Fruit fly (Drosophila melanogaster) whole organism, embryonic: ENCODE data around the gene mRpL32.

Experiments used
- ATbp ChIP-seq: fragments of 200-800 bp; sonication (Bioruptor generic); optimal IDR thresholded peaks from 2 replicates; lab custom pipeline; 2017; ENCODE audit warnings: missing biosample characterization, mild to moderate bottlenecking, missing genetic modification characterization, missing genetic modification reagents
- Antp ChIP-seq: fragments of 200-800 bp; sonication (Bioruptor generic); optimal IDR thresholded peaks from 3 replicates; lab custom pipeline; 2016; ENCODE audit warnings: missing biosample characterization, missing genetic modification characterization
- BtbVII ChIP-seq: fragments of 200-800 bp; sonication (Bioruptor generic); optimal IDR thresholded peaks from 3 replicates; lab custom pipeline; 2017; ENCODE audit warnings: missing biosample characterization, mild to moderate bottlenecking, missing genetic modification characterization
- CG1024 ChIP-seq: fragments of 200-800 bp; sonication (Bioruptor generic); IDR thresholded peaks from 2 replicates; pipeline ENCODE4 v1.3.6; 2022; ENCODE audit warnings: missing biosample characterization, missing genetic modification characterization
- CG11093 ChIP-seq: fragments of 200-800 bp; sonication (Bioruptor generic); IDR thresholded peaks from 3 replicates; pipeline ENCODE4 v1.3.6; 2022; ENCODE audit warnings: missing biosample characterization, missing genetic modification characterization
- CG13287 ChIP-seq: fragments of 200-800 bp; sonication (Bioruptor generic); IDR thresholded peaks from 2 replicates; pipeline ENCODE4 v1.3.6; 2022; ENCODE audit warnings: missing biosample characterization, missing genetic modification characterization; ENCODE audit not compliant: partially characterized antibody
- CG14014 ChIP-seq: fragments of 200-800 bp; sonication (Bioruptor generic); IDR thresholded peaks from 2 replicates; pipeline ENCODE4 v1.3.6; 2022; ENCODE audit warnings: missing biosample characterization, missing genetic modification characterization
- CG15601 ChIP-seq: fragments of 200-800 bp; sonication (Bioruptor generic); optimal IDR thresholded peaks from 3 replicates; lab custom pipeline; 2019; ENCODE audit warnings: missing biosample characterization, mild to moderate bottlenecking, missing genetic modification characterization, moderate library complexity
- CG16815 ChIP-seq: fragments of 200-800 bp; sonication (Bioruptor generic); optimal IDR thresholded peaks from 3 replicates; lab custom pipeline; 2017; ENCODE audit warnings: missing biosample characterization, mild to moderate bottlenecking, missing genetic modification characterization
- CG18262 ChIP-seq: fragments of 200-800 bp; optimal IDR thresholded peaks from 3 replicates; lab custom pipeline; 2019; ENCODE audit warnings: missing biosample characterization, mild to moderate bottlenecking, missing genetic modification characterization, moderate library complexity
- CG2202 ChIP-seq: fragments of 200-800 bp; sonication (Bioruptor generic); optimal IDR thresholded peaks from 2 replicates; lab custom pipeline; 2018; ENCODE audit warnings: missing biosample characterization, mild to moderate bottlenecking, missing genetic modification characterization
- CG3995 ChIP-seq: fragments of 200-800 bp; sonication (Bioruptor generic); optimal IDR thresholded peaks from 3 replicates; lab custom pipeline; 2016; ENCODE audit warnings: missing biosample characterization, missing genetic modification characterization
- CG4617 ChIP-seq: fragments of 200-800 bp; sonication (Bioruptor generic); optimal IDR thresholded peaks from 3 replicates; lab custom pipeline; 2016; ENCODE audit warnings: missing biosample characterization, missing genetic modification characterization, borderline replicate concordance
- CG4730 ChIP-seq: fragments of 200-800 bp; sonication (Bioruptor generic); IDR thresholded peaks from 2 replicates; pipeline ENCODE4 v1.3.6; 2022; ENCODE audit warnings: missing biosample characterization, missing genetic modification characterization
- CG4854 ChIP-seq: fragments of 200-800 bp; sonication (Bioruptor generic); optimal IDR thresholded peaks from 2 replicates; lab custom pipeline; 2016; ENCODE audit warnings: missing biosample characterization, missing genetic modification characterization, inconsistent platforms
- CG6791 ChIP-seq: fragments of 200-800 bp; sonication (Bioruptor generic); IDR thresholded peaks from 3 replicates; pipeline ENCODE4 v1.3.6; 2022; ENCODE audit warnings: missing biosample characterization, missing genetic modification characterization; ENCODE audit not compliant: partially characterized antibody
- CG7357 ChIP-seq: fragments of 200-800 bp; sonication (Bioruptor generic); IDR thresholded peaks from 3 replicates; pipeline ENCODE4 v1.3.6; 2022; ENCODE audit warnings: missing biosample characterization, missing genetic modification characterization
- CG7987 ChIP-seq: fragments of 200-800 bp; sonication (Bioruptor generic); optimal IDR thresholded peaks from 2 replicates; lab custom pipeline; 2018; ENCODE audit warnings: missing biosample characterization, mild to moderate bottlenecking, missing genetic modification characterization, moderate library complexity
- CG9437 ChIP-seq: fragments of 200-800 bp; sonication (Bioruptor generic); optimal IDR thresholded peaks from 2 replicates; lab custom pipeline; 2018; ENCODE audit warnings: missing biosample characterization, mild to moderate bottlenecking, missing genetic modification characterization
- CG9817 ChIP-seq: fragments of 200-800 bp; sonication (Bioruptor generic); optimal IDR thresholded peaks from 2 replicates; lab custom pipeline; 2018; ENCODE audit warnings: missing biosample characterization, mild to moderate bottlenecking, missing genetic modification characterization, moderate library complexity
- Chrac-16 ChIP-seq: fragments of 200-800 bp; sonication (Bioruptor generic); optimal IDR thresholded peaks from 3 replicates; lab custom pipeline; 2016; ENCODE audit warnings: missing biosample characterization, missing genetic modification characterization
- Dek ChIP-seq: fragments of 200-800 bp; sonication (Bioruptor generic); optimal IDR thresholded peaks from 3 replicates; lab custom pipeline; 2019; ENCODE audit warnings: missing biosample characterization, mild to moderate bottlenecking, missing genetic modification characterization, moderate library complexity
- Dip2 ChIP-seq: fragments of 200-800 bp; sonication (Bioruptor generic); IDR thresholded peaks from 2 replicates; pipeline ENCODE4 v1.3.6; 2022; ENCODE audit warnings: missing biosample characterization, missing genetic modification characterization
- E2f1 ChIP-seq: fragments of 200-800 bp; sonication (Bioruptor generic); IDR thresholded peaks from 2 replicates; pipeline ENCODE4 v1.3.6; 2022; ENCODE audit warnings: missing biosample characterization, missing genetic modification characterization
- Elba2 ChIP-seq: fragments of 200-800 bp; sonication (Bioruptor generic); optimal IDR thresholded peaks from 3 replicates; lab custom pipeline; 2016; ENCODE audit warnings: missing biosample characterization, missing genetic modification characterization
- Gsc ChIP-seq: fragments of 200-800 bp; sonication (Bioruptor generic); IDR thresholded peaks from 2 replicates; pipeline ENCODE4 v1.3.6; 2022; ENCODE audit warnings: missing biosample characterization, missing genetic modification characterization
- HHEX ChIP-seq: fragments of 200-800 bp; sonication (Bioruptor generic); optimal IDR thresholded peaks from 3 replicates; lab custom pipeline; 2017; ENCODE audit warnings: missing biosample characterization, mild to moderate bottlenecking, missing genetic modification characterization, missing genetic modification reagents
- NC2β ChIP-seq: fragments of 200-800 bp; sonication (Bioruptor generic); optimal IDR thresholded peaks from 2 replicates; lab custom pipeline; 2016; ENCODE audit warnings: missing biosample characterization, missing genetic modification characterization
- Nf-YC ChIP-seq: fragments of 200-800 bp; optimal IDR thresholded peaks from 3 replicates; lab custom pipeline; 2019; ENCODE audit warnings: missing biosample characterization, mild to moderate bottlenecking, missing genetic modification characterization, moderate library complexity
- Six4 ChIP-seq: fragments of 200-800 bp; sonication (Bioruptor generic); optimal IDR thresholded peaks from 2 replicates; lab custom pipeline; 2016; ENCODE audit warnings: missing biosample characterization, missing genetic modification characterization
- Sox100B ChIP-seq: fragments of 200-800 bp; sonication (Bioruptor generic); optimal IDR thresholded peaks from 3 replicates; lab custom pipeline; 2018; ENCODE audit warnings: missing biosample characterization, mild to moderate bottlenecking, missing genetic modification characterization
- al ChIP-seq: fragments of 200-800 bp; sonication (Bioruptor generic); IDR thresholded peaks from 2 replicates; pipeline ENCODE4 v1.3.6; 2022; ENCODE audit warnings: missing biosample characterization, missing genetic modification characterization
- amos ChIP-seq: fragments of 200-800 bp; sonication (Bioruptor generic); IDR thresholded peaks from 2 replicates; pipeline ENCODE4 v1.3.6; 2022; ENCODE audit warnings: missing biosample characterization, missing genetic modification characterization; ENCODE audit not compliant: partially characterized antibody
- bcd ChIP-seq: fragments of 200-800 bp; sonication (Bioruptor generic); optimal IDR thresholded peaks from 2 replicates; lab custom pipeline; 2017; ENCODE audit warnings: missing biosample characterization, mild to moderate bottlenecking, missing genetic modification characterization
- br ChIP-seq: fragments of >200 bp; optimal IDR thresholded peaks from 2 replicates; lab custom pipeline; 2017
- croc ChIP-seq: fragments of 200-800 bp; sonication (Bioruptor generic); conservative IDR thresholded peaks from 3 replicates; pipeline ENCODE4 v1.3.6; 2022; ENCODE audit warnings: missing biosample characterization, missing genetic modification characterization
- dpn ChIP-seq, 2 experiments: fragments of 200-800 bp; sonication (Bioruptor generic); optimal IDR thresholded peaks; 3 replicates each; lab custom pipeline; 2016; ENCODE audit warnings: missing biosample characterization in 2 of 2, missing genetic modification characterization in 2 of 2
- eve ChIP-seq, 2 experiments: fragments of >200 bp; optimal IDR thresholded peaks; 2 replicates each; lab custom pipeline; 2017; ENCODE audit warnings: missing biosample characterization in 2 of 2, missing genetic modification characterization in 2 of 2
- gcm ChIP-seq: fragments of 200-800 bp; sonication (Bioruptor generic); optimal IDR thresholded peaks from 2 replicates; lab custom pipeline; 2019; ENCODE audit warnings: missing biosample characterization, mild to moderate bottlenecking, missing genetic modification characterization, moderate library complexity
- gro ChIP-seq: fragments of 200-800 bp; sonication (Bioruptor generic); optimal IDR thresholded peaks from 2 replicates; lab custom pipeline; 2016; ENCODE audit warnings: missing biosample characterization, missing genetic modification characterization
- gt ChIP-seq: fragments of 200-800 bp; sonication (Bioruptor generic); IDR thresholded peaks from 2 replicates; pipeline ENCODE4 v1.3.6; 2022; ENCODE audit warnings: missing biosample characterization, missing genetic modification characterization
- lilli ChIP-seq: fragments of 200-800 bp; sonication (Bioruptor generic); optimal IDR thresholded peaks from 3 replicates; lab custom pipeline; 2016; ENCODE audit warnings: missing biosample characterization, missing genetic modification characterization
- mam ChIP-seq: fragments of 200-800 bp; sonication (Bioruptor generic); optimal IDR thresholded peaks from 3 replicates; lab custom pipeline; 2016; ENCODE audit warnings: missing biosample characterization, missing genetic modification characterization
- pb ChIP-seq: fragments of 200-800 bp; sonication (Bioruptor generic); optimal IDR thresholded peaks from 3 replicates; lab custom pipeline; 2016; ENCODE audit warnings: missing biosample characterization, missing genetic modification characterization
- pita ChIP-seq: fragments of 200-800 bp; sonication (Bioruptor generic); optimal IDR thresholded peaks from 2 replicates; lab custom pipeline; 2017; ENCODE audit warnings: missing biosample characterization, mild to moderate bottlenecking, missing genetic modification characterization
- sisA ChIP-seq: fragments of 200-800 bp; sonication (Bioruptor generic); IDR thresholded peaks from 2 replicates; pipeline ENCODE4 v1.3.6; 2022; ENCODE audit warnings: missing biosample characterization, missing genetic modification characterization
- sna ChIP-seq: fragments of 200-800 bp; sonication (Bioruptor generic); IDR thresholded peaks from 2 replicates; pipeline ENCODE4 v1.3.6; 2022; ENCODE audit warnings: missing biosample characterization, missing genetic modification characterization; ENCODE audit not compliant: partially characterized antibody
- stc ChIP-seq: fragments of 200-800 bp; sonication (Bioruptor generic); IDR thresholded peaks from 2 replicates; pipeline ENCODE4 v1.3.6; 2022; ENCODE audit warnings: missing biosample characterization, missing genetic modification characterization
- wek ChIP-seq: fragments of 200-800 bp; sonication (Bioruptor generic); optimal IDR thresholded peaks from 3 replicates; lab custom pipeline; 2018; ENCODE audit warnings: missing biosample characterization, mild to moderate bottlenecking, missing genetic modification characterization, moderate library complexity

Gene mRpL32

DNA sequence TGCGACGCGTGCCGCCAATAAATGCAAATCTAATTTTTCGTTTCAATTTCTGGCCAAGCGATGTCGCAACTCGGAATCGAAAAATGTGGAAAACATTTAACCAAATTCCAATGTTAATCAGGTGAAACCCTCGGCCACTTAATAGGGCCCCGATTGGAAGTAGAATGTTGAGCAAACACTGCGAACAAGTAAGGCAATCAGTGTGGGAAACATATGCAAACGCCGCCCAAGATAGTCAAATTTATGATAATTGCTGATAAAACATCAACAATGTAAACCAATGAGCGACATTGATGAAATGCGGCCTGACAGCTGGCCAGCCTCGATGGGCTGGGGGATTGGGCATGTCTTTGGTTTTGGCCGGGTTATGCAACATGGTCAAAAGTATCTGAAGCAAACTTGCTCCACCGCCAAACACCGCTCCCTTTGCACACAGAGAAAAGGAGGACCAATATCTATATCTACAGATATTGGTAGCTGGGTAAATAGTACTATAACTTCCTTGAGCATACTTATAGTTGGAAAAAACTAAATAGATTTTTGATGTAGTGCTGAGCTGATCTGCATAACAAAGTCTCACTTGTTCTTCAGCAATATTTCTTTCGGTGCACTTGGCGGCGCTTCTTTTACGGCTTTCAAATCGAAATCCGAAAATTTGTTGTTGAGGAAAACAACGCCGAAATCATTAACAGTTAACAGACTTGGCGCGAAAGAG lies 5.2 kb upstream of the mRpL32 start (continued):
- peak; percentile 57 to 74 for TF ChIP-seq dpn (GFP tag; optimal IDR thresholded peaks at IDR 0.05; lab: Kevin White, UChicago)
- peak; percentile 57 for TF ChIP-seq Nf-YC
- peak; percentile 56 for TF ChIP-seq CG9817 (tag; lab: Kevin White, UChicago)
- TF ChIP-seq lilli (GFP tag; lab: Kevin White, UChicago), result peak; percentile 31
- TF ChIP-seq HHEX (GFP tag; lab: Kevin White, UChicago), result peak; percentile 72
- no peak for TF ChIP-seq CG6791 (GFP tag; lab: Robert Waterston, UW)
- no peak for TF ChIP-seq CG3995 (GFP tag; lab: Kevin White, UChicago)
- no peak for TF ChIP-seq amos (GFP tag; lab: Robert Waterston, UW)
- TF ChIP-seq Gsc (GFP tag; lab: Robert Waterston, UW), result peak; percentile 40; the same call in 1 of the 2 replicates
- peak; percentile 78; the same call in 1 of the 2 replicates for TF ChIP-seq CG14014 (GFP tag; lab: Robert Waterston, UW)
- peak; percentile 44 for TF ChIP-seq CG1024 (GFP tag; lab: Robert Waterston, UW)
- TF ChIP-seq Dek, result peak; percentile 57
- peak; percentile 62 for TF ChIP-seq CG4730
- TF ChIP-seq croc, result peak; percentile 65; the same call in 2 of the 3 replicates
- TF ChIP-seq sisA, result peak; percentile 85
- TF ChIP-seq pita (GFP tag; lab: Kevin White, UChicago), result no peak
- TF ChIP-seq CG9437 (GFP tag; lab: Kevin White, UChicago), result peak; percentile 64
- TF ChIP-seq CG15601, result peak; percentile 76
- peak; percentile 43 for TF ChIP-seq wek (GFP tag; lab: Kevin White, UChicago)
- peak; percentile 80 for TF ChIP-seq CG18262
- peak; percentile 73 for TF ChIP-seq Sox100B (GFP tag; lab: Kevin White, UChicago)
- no peak for TF ChIP-seq CG4617 (GFP tag; lab: Kevin White, UChicago)
- no peak for TF ChIP-seq Elba2 (GFP tag; lab: Kevin White, UChicago)
- peak; percentile 48; the same call in 1 of the 2 replicates for TF ChIP-seq gt
- no peak for TF ChIP-seq CG13287 (GFP tag; lab: Robert Waterston, UW)
- no peak for TF ChIP-seq gro (GFP tag; lab: Kevin White, UChicago)
- no peak for TF ChIP-seq br (lab: Kevin White, UChicago)
- peak; percentile 56 for TF ChIP-seq Antp (GFP tag; lab: Kevin White, UChicago)
- TF ChIP-seq bcd (GFP tag; lab: Kevin White, UChicago), result peak; percentile 62
- TF ChIP-seq stc (GFP tag; lab: Robert Waterston, UW), result peak; percentile 82
- TF ChIP-seq Dip2 (GFP tag; lab: Robert Waterston, UW), result no peak
- peak; percentile 27 for TF ChIP-seq NC2β
- TF ChIP-seq sna (GFP tag; lab: Robert Waterston, UW), result no peak
- peak; percentile 80 for TF ChIP-seq E2f1 (GFP tag; lab: Robert Waterston, UW)
- TF ChIP-seq pb (GFP tag; lab: Kevin White, UChicago), result peak; percentile 59
- peak; percentile 9 for TF ChIP-seq BtbVII (GFP tag; lab: Kevin White, UChicago)
- no peak for TF ChIP-seq CG2202 (tag; lab: Kevin White, UChicago)
- TF ChIP-seq gcm (GFP tag; lab: Kevin White, UChicago), result peak; percentile 56
- TF ChIP-seq eve (GFP tag; optimal IDR thresholded peaks at IDR 0.05; lab: Kevin White, UChicago), result peak in 1 of 2 experiments; percentile 92
- TF ChIP-seq CG16815 (GFP tag; lab: Kevin White, UChicago), result no peak
- TF ChIP-seq Chrac-16 (GFP tag; lab: Kevin White, UChicago), result peak; percentile 36
- TF ChIP-seq al (GFP tag; lab: Robert Waterston, UW), result 0 out of 2 replicates have a peak, but pooled peaks have one; percentile 21
- TF ChIP-seq Six4, result peak; percentile 71
- TF ChIP-seq mam (GFP tag; lab: Kevin White, UChicago), result peak; percentile 36
- peak; percentile 65 for TF ChIP-seq ATbp (GFP tag; lab: Kevin White, UChicago)
- TF ChIP-seq CG11093 (GFP tag; lab: Robert Waterston, UW), result peak; percentile 81
- peak; percentile 35 for TF ChIP-seq CG4854 (GFP tag; lab: Kevin White, UChicago)
- peak; percentile 64 for TF ChIP-seq CG7357 (GFP tag; lab: Robert Waterston, UW)
- peak; percentile 14 for TF ChIP-seq CG7987 (GFP tag; lab: Kevin White, UChicago)
